Fruit fly (Drosophila melanogaster) Kc167 (cell line): ENCODE measurements around the gene Ir68a.

Experiments used
- Myc ChIP-seq: fragments of >200 bp; optimal IDR thresholded peaks from 2 replicates; lab custom pipeline; 2017; ENCODE audit warnings: missing external identifiers
- Sin3A ChIP-seq: fragments of >200 bp; optimal IDR thresholded peaks from 2 replicates; lab custom pipeline; 2018; ENCODE audit warnings: missing external identifiers
- h ChIP-seq: fragments of >200 bp; optimal IDR thresholded peaks from 3 replicates; lab custom pipeline; 2018; ENCODE audit warnings: missing external identifiers
- insv ChIP-seq: fragments of >200 bp; optimal IDR thresholded peaks from 3 replicates; lab custom pipeline; 2018; ENCODE audit warnings: missing external identifiers
- psq ChIP-seq: fragments of >200 bp; optimal IDR thresholded peaks from 2 replicates; lab custom pipeline; 2017; ENCODE audit warnings: missing external identifiers
- ttk ChIP-seq: sonication (Bioruptor generic); optimal IDR thresholded peaks from 2 replicates; lab custom pipeline; 2017; ENCODE audit warnings: missing external identifiers

The Ir68a gene

dm6 chr3L:11252424-11253118 lies 16.6 kb upstream of the Ir68a start:
- TF ChIP-seq insv (lab: Kevin White, UChicago), result no peak
- no peak for TF ChIP-seq h (lab: Kevin White, UChicago)

- TF ChIP-seq Sin3A (lab: Kevin White, UChicago) (no peak), ttk (lab: Kevin White, UChicago) (no peak), Myc (lab: Kevin White, UChicago) (no peak), h (lab: Kevin White, UChicago) (no peak), insv (lab: Kevin White, UChicago) (no peak), psq (no peak)
Measured at dm6 chr3L:11251721-11252423, 15.9 kb upstream of the Ir68a start, which contains the start of gene scyl. TSS of gene scyl (plus strand) at chr3L:11252307.

- no peak for TF ChIP-seq Myc (lab: Kevin White, UChicago)
- no peak for TF ChIP-seq Sin3A (lab: Kevin White, UChicago)
- no peak for TF ChIP-seq psq
- no peak for TF ChIP-seq insv (lab: Kevin White, UChicago)
- no peak for TF ChIP-seq ttk (lab: Kevin White, UChicago)
- TF ChIP-seq h (lab: Kevin White, UChicago), result no peak
Measured at dm6 chr3L:11248303-11248702, 12.3 kb upstream of the Ir68a start.

- TF ChIP-seq Sin3A (lab: Kevin White, UChicago), result no peak
- no peak for TF ChIP-seq h (lab: Kevin White, UChicago)
- no peak for TF ChIP-seq ttk (lab: Kevin White, UChicago)
- no peak for TF ChIP-seq insv (lab: Kevin White, UChicago)
- TF ChIP-seq Myc (lab: Kevin White, UChicago), result no peak
Measured at dm6 chr3L:11247370-11248255, 11.6 kb upstream of the Ir68a start.

dm6 chr3L:11246046-11246887 lies 10.2 kb upstream of the Ir68a start:
- no peak for TF ChIP-seq h (lab: Kevin White, UChicago)
- TF ChIP-seq psq, result no peak
- TF ChIP-seq ttk (lab: Kevin White, UChicago), result no peak
- TF ChIP-seq Sin3A (lab: Kevin White, UChicago), result no peak
- TF ChIP-seq insv (lab: Kevin White, UChicago), result no peak

dm6 chr3L:11244024-11244576 lies 8.1 kb upstream of the Ir68a start:
- TF ChIP-seq Sin3A (lab: Kevin White, UChicago) (no peak), h (lab: Kevin White, UChicago) (no peak), ttk (lab: Kevin White, UChicago) (no peak), Myc (lab: Kevin White, UChicago) (no peak), psq (no peak), insv (lab: Kevin White, UChicago) (no peak)

dm6 chr3L:11243292-11243670 lies 7.3 kb upstream of the Ir68a start:
- TF ChIP-seq ttk (lab: Kevin White, UChicago) (no peak), Sin3A (lab: Kevin White, UChicago) (no peak), psq (no peak), insv (lab: Kevin White, UChicago) (no peak), h (lab: Kevin White, UChicago) (no peak), Myc (lab: Kevin White, UChicago) (no peak)

- TF ChIP-seq psq (no peak), ttk (lab: Kevin White, UChicago) (no peak), insv (lab: Kevin White, UChicago) (no peak), h (lab: Kevin White, UChicago) (no peak), Myc (lab: Kevin White, UChicago) (no peak), Sin3A (lab: Kevin White, UChicago) (no peak)
Measured at dm6 chr3L:11242410-11243291, 6.6 kb upstream of the Ir68a start.

- TF ChIP-seq ttk (lab: Kevin White, UChicago) (no peak), Sin3A (lab: Kevin White, UChicago) (no peak), psq (no peak), Myc (lab: Kevin White, UChicago) (no peak), insv (lab: Kevin White, UChicago) (no peak), h (lab: Kevin White, UChicago) (no peak)
Measured at dm6 chr3L:11241949-11242348, 5.9 kb upstream of the Ir68a start.
